Worm (Caenorhabditis elegans) whole organism, L1 larva: Measurements from ENCODE around the gene glr-2.
A peak's percentile ranks its signal among the peaks of the same experiment; 100 is the strongest.

Experiments
- C04F5.9 ChIP-seq: sonication (generic microtip); optimal IDR thresholded peaks from 2 replicates; lab custom pipeline; 2016; ENCODE audit warnings: missing genetic modification characterization, missing compliant biosample characterization
- C16A3.4 ChIP-seq: fragments of 150-350 bp; optimal IDR thresholded peaks from 2 replicates; lab custom pipeline; 2014; ENCODE audit warnings: missing biosample characterization, missing genetic modification characterization
- F16B12.6 ChIP-seq: fragments of 150-350 bp; optimal IDR thresholded peaks from 2 replicates; lab custom pipeline; 2014; ENCODE audit warnings: missing biosample characterization, missing genetic modification characterization
- aha-1 ChIP-seq: fragments of 150-350 bp; optimal IDR thresholded peaks from 2 replicates; lab custom pipeline; 2014; ENCODE audit warnings: missing biosample characterization, missing genetic modification characterization
- blmp-1 ChIP-seq: fragments of 150-350 bp; optimal IDR thresholded peaks from 2 replicates; lab custom pipeline; 2014; ENCODE audit warnings: missing biosample characterization, missing genetic modification characterization
- ceh-63 ChIP-seq: fragments of 200-800 bp; sonication (Bioruptor generic); optimal IDR thresholded peaks from 2 replicates; lab custom pipeline; 2018; ENCODE audit warnings: mild to moderate bottlenecking, missing genetic modification characterization, missing compliant biosample characterization
- ceh-8 ChIP-seq: fragments of 200-800 bp; sonication (Bioruptor generic); optimal IDR thresholded peaks from 2 replicates; lab custom pipeline; 2018; ENCODE audit warnings: mild to moderate bottlenecking, missing genetic modification characterization, moderate library complexity, missing compliant biosample characterization
- ceh-82 ChIP-seq, 3 experiments: fragments of 150-350 bp in 1 of 3; sonication (generic microtip) in 2 of 3; optimal IDR thresholded peaks; 2 replicates each; lab custom pipeline; 2014 to 2017; ENCODE audit warnings: missing biosample characterization in 3 of 3, missing genetic modification characterization in 3 of 3
- ceh-88 ChIP-seq: fragments of 200-800 bp; sonication (Bioruptor generic); IDR thresholded peaks from 2 replicates; pipeline ENCODE4 v1.3.6; 2022; ENCODE audit warnings: missing genetic modification characterization, missing compliant biosample characterization
- ceh-90 ChIP-seq: sonication (generic microtip); optimal IDR thresholded peaks from 2 replicates; lab custom pipeline; 2016; ENCODE audit warnings: missing genetic modification characterization, missing compliant biosample characterization
- dpl-1 ChIP-seq, 3 experiments: fragments of 150-350 bp in 2 of 3; sonication (generic microtip) in 1 of 3; optimal IDR thresholded peaks; 2 replicates each; lab custom pipeline; 2014 to 2017; ENCODE audit warnings: missing biosample characterization in 3 of 3, missing genetic modification characterization in 3 of 3, missing genetic modification reagents in 3 of 3
- efl-1 ChIP-seq, 4 experiments: fragments of 150-350 bp; optimal IDR thresholded peaks in 3 of 4; peaks in 1 of 4; 1 replicate in 1 of 4; 2 replicates in 3 of 4; lab custom pipeline; 2014; ENCODE audit warnings: missing biosample characterization in 2 of 4, missing genetic modification characterization in 2 of 4, missing genetic modification reagents in 2 of 4
- efl-3 ChIP-seq: fragments of 200-800 bp; sonication (Bioruptor generic); optimal IDR thresholded peaks from 2 replicates; lab custom pipeline; 2018; ENCODE audit warnings: mild to moderate bottlenecking, missing genetic modification characterization, missing compliant biosample characterization
- egl-27 ChIP-seq, 2 experiments: fragments of 150-350 bp in 1 of 2; sonication (generic microtip); optimal IDR thresholded peaks; 3 replicates each; lab custom pipeline; 2017 to 2018; ENCODE audit warnings: missing biosample characterization in 2 of 2, missing genetic modification characterization in 2 of 2, missing genetic modification reagents in 2 of 2
- elt-2 ChIP-seq: sonication (generic microtip); optimal IDR thresholded peaks from 2 replicates; lab custom pipeline; 2016; ENCODE audit warnings: missing genetic modification characterization, mild to moderate bottlenecking, inconsistent platforms, missing compliant biosample characterization, missing genetic modification reagents
- elt-3 ChIP-seq, 6 experiments: fragments of 150-350 bp in 1 of 6; sonication (generic microtip); optimal IDR thresholded peaks; 2 replicates each; lab custom pipeline; 2017 to 2018; ENCODE audit warnings: missing biosample characterization in 6 of 6, missing genetic modification characterization in 6 of 6, inconsistent platforms in 1 of 6
- fkh-4 ChIP-seq: sonication (generic microtip); optimal IDR thresholded peaks from 2 replicates; lab custom pipeline; 2016; ENCODE audit warnings: missing compliant biosample characterization, missing genetic modification characterization, borderline replicate concordance
- fkh-8 ChIP-seq: sonication (generic microtip); optimal IDR thresholded peaks from 2 replicates; lab custom pipeline; 2016; ENCODE audit warnings: mild to moderate bottlenecking, missing genetic modification characterization, missing compliant biosample characterization
- fos-1 ChIP-seq: fragments of 150-350 bp; optimal IDR thresholded peaks from 2 replicates; lab custom pipeline; 2014; ENCODE audit warnings: missing biosample characterization, missing genetic modification characterization
- grh-1 ChIP-seq: fragments of 200-800 bp; sonication (Bioruptor generic); IDR thresholded peaks from 2 replicates; pipeline ENCODE4 v1.3.6; 2022; ENCODE audit warnings: missing genetic modification reagents, missing genetic modification characterization, missing compliant biosample characterization
- hlh-4 ChIP-seq: sonication (generic microtip); optimal IDR thresholded peaks from 2 replicates; lab custom pipeline; 2016; ENCODE audit warnings: mild to moderate bottlenecking, missing genetic modification characterization, missing compliant biosample characterization
- hpl-2 ChIP-seq: fragments of 150-350 bp; optimal IDR thresholded peaks from 2 replicates; lab custom pipeline; 2014; ENCODE audit warnings: missing biosample characterization, missing genetic modification reagents, missing genetic modification characterization
- isw-1 ChIP-seq: fragments of 200-800 bp; sonication (Bioruptor generic); IDR thresholded peaks from 2 replicates; pipeline ENCODE4 v1.3.6; 2022; ENCODE audit warnings: missing genetic modification characterization, missing compliant biosample characterization
- lin-14 ChIP-seq: fragments of 200-800 bp; sonication (Bioruptor generic); optimal IDR thresholded peaks from 2 replicates; lab custom pipeline; 2018; ENCODE audit warnings: mild to moderate bottlenecking, missing genetic modification characterization, moderate library complexity, missing compliant biosample characterization
- lir-3 ChIP-seq: sonication (generic microtip); optimal IDR thresholded peaks from 2 replicates; lab custom pipeline; 2016; ENCODE audit warnings: mild to moderate bottlenecking, missing genetic modification characterization, moderate library complexity, missing compliant biosample characterization; ENCODE audit not compliant: poor library complexity
- lsy-2 ChIP-seq, 2 experiments: fragments of 150-350 bp; optimal IDR thresholded peaks; 2 replicates each; lab custom pipeline; 2014; ENCODE audit warnings: missing biosample characterization in 2 of 2, missing genetic modification characterization in 2 of 2
- mdl-1 ChIP-seq, 2 experiments: fragments of 150-350 bp; optimal IDR thresholded peaks; 2 replicates each; lab custom pipeline; 2014 to 2017; ENCODE audit warnings: missing biosample characterization in 2 of 2, missing genetic modification characterization in 2 of 2, inconsistent platforms in 1 of 2
- mef-2 ChIP-seq: fragments of 150-350 bp; optimal IDR thresholded peaks from 2 replicates; lab custom pipeline; 2014; ENCODE audit warnings: missing biosample characterization, missing genetic modification characterization
- mep-1 ChIP-seq: fragments of 150-350 bp; optimal IDR thresholded peaks from 2 replicates; lab custom pipeline; 2014; ENCODE audit warnings: missing biosample characterization, missing genetic modification characterization
- nhr-19 ChIP-seq: fragments of 200-800 bp; sonication (Bioruptor generic); conservative IDR thresholded peaks from 2 replicates; pipeline ENCODE4 v1.3.6; 2022; ENCODE audit warnings: missing genetic modification characterization, missing compliant biosample characterization
- nhr-28 ChIP-seq: fragments of 150-350 bp; optimal IDR thresholded peaks from 2 replicates; lab custom pipeline; 2014; ENCODE audit warnings: missing biosample characterization, missing genetic modification characterization
- nhr-47 ChIP-seq: sonication (generic microtip); optimal IDR thresholded peaks from 2 replicates; lab custom pipeline; 2016; ENCODE audit warnings: mild to moderate bottlenecking, missing genetic modification characterization, moderate library complexity, missing compliant biosample characterization
- nhr-71 ChIP-seq: sonication (generic microtip); optimal IDR thresholded peaks from 2 replicates; lab custom pipeline; 2016; ENCODE audit warnings: mild to moderate bottlenecking, missing genetic modification characterization, moderate library complexity, missing compliant biosample characterization
- nhr-77 ChIP-seq: fragments of 150-350 bp; optimal IDR thresholded peaks from 2 replicates; lab custom pipeline; 2014; ENCODE audit warnings: missing biosample characterization, missing genetic modification characterization
- nhr-90 ChIP-seq: sonication (generic microtip); optimal IDR thresholded peaks from 2 replicates; lab custom pipeline; 2016; ENCODE audit warnings: mild to moderate bottlenecking, missing genetic modification characterization, missing compliant biosample characterization; ENCODE audit not compliant: poor library complexity
- pag-3 ChIP-seq: sonication (generic microtip); optimal IDR thresholded peaks from 2 replicates; lab custom pipeline; 2017; ENCODE audit warnings: missing genetic modification characterization, mild to moderate bottlenecking, missing compliant biosample characterization, antibody characterized with exemption, borderline replicate concordance; ENCODE audit not compliant: insufficient read depth
- rnt-1 ChIP-seq: sonication (generic microtip); optimal IDR thresholded peaks from 2 replicates; lab custom pipeline; 2016; ENCODE audit warnings: mild to moderate bottlenecking, missing genetic modification characterization, moderate library complexity, missing compliant biosample characterization
- snpc-4 ChIP-seq: fragments of 150-350 bp; optimal IDR thresholded peaks from 2 replicates; lab custom pipeline; 2014; ENCODE audit warnings: missing biosample characterization, missing genetic modification characterization
- snu-23 ChIP-seq: sonication (generic microtip); optimal IDR thresholded peaks from 2 replicates; lab custom pipeline; 2016; ENCODE audit warnings: missing genetic modification characterization, missing compliant biosample characterization
- swsn-7 ChIP-seq: sonication (generic microtip); optimal IDR thresholded peaks from 2 replicates; lab custom pipeline; 2016; ENCODE audit warnings: missing genetic modification characterization, missing compliant biosample characterization
- tbx-2 ChIP-seq: sonication (generic microtip); optimal IDR thresholded peaks from 2 replicates; lab custom pipeline; 2016; ENCODE audit warnings: missing genetic modification characterization, missing compliant biosample characterization
- unc-30 ChIP-seq: sonication (generic microtip); optimal IDR thresholded peaks from 2 replicates; lab custom pipeline; 2017; ENCODE audit warnings: missing biosample characterization, missing genetic modification characterization
- unc-86 ChIP-seq: sonication (generic microtip); optimal IDR thresholded peaks from 2 replicates; lab custom pipeline; 2016; ENCODE audit warnings: missing genetic modification characterization, missing compliant biosample characterization
- unc-98 ChIP-seq: fragments of 200-800 bp; sonication (Bioruptor generic); IDR thresholded peaks from 2 replicates; pipeline ENCODE4 v1.3.6; 2022; ENCODE audit warnings: missing genetic modification characterization, missing compliant biosample characterization
- vab-15 ChIP-seq: sonication (generic microtip); optimal IDR thresholded peaks from 2 replicates; lab custom pipeline; 2017; ENCODE audit warnings: missing genotype, mild to moderate bottlenecking, missing genetic modification characterization, missing compliant biosample characterization
- zag-1 ChIP-seq: fragments of 150-350 bp; optimal IDR thresholded peaks from 2 replicates; lab custom pipeline; 2014; ENCODE audit warnings: missing biosample characterization, missing genetic modification characterization

The glr-2 gene

ce11 chrIII:7188300-7189052 lies 43.7 kb upstream of the glr-2 start, which contains the start of the genes F37C12.21 and F37C12.10:
Gene F37C12.21, plus strand, starts transcription at chrIII:7188357.
Gene F37C12.10, minus strand, starts transcription at chrIII:7188384.
- TF ChIP-seq tbx-2 (tag; lab: Kevin White, UChicago) = no peak
- no peak for TF ChIP-seq efl-1 (optimal IDR thresholded peaks at IDR 0.05; lab: Kevin White, UChicago)
- TF ChIP-seq efl-1 (GFP tag; optimal IDR thresholded peaks at IDR 0.05 in 1 of 2; lab: Kevin White, UChicago) = peak in 1 of 2 experiments; percentile 14
- no peak for TF ChIP-seq snpc-4
- TF ChIP-seq nhr-77 (tag; lab: Kevin White, UChicago) = no peak
- no peak for TF ChIP-seq ceh-8 (GFP tag; lab: Kevin White, UChicago)
- no peak for TF ChIP-seq blmp-1 (tag; lab: Kevin White, UChicago)
- no peak for TF ChIP-seq zag-1
- no peak for TF ChIP-seq fkh-4 (tag; lab: Kevin White, UChicago)
- no peak for TF ChIP-seq vab-15 (tag; lab: Kevin White, UChicago)
- TF ChIP-seq mep-1 (tag; lab: Kevin White, UChicago) = no peak
- TF ChIP-seq ceh-90 (tag; lab: Kevin White, UChicago) = no peak
- peak; percentile 37 for TF ChIP-seq elt-2 (tag; lab: Kevin White, UChicago)
- TF ChIP-seq swsn-7 (tag; lab: Kevin White, UChicago) = no peak
- no peak for TF ChIP-seq fkh-8 (tag; lab: Kevin White, UChicago)
- no peak for TF ChIP-seq efl-3 (GFP tag; lab: Kevin White, UChicago)
- no peak for TF ChIP-seq unc-30
- no peak for TF ChIP-seq ceh-88 (GFP tag; lab: Robert Waterston, UW)
- no peak for TF ChIP-seq mdl-1 (tag; optimal IDR thresholded peaks at IDR 0.05; lab: Kevin White, UChicago)
- TF ChIP-seq elt-3 (tag; optimal IDR thresholded peaks at IDR 0.05; lab: Kevin White, UChicago) = no peak
- no peak for TF ChIP-seq grh-1 (GFP tag; lab: Robert Waterston, UW)
- TF ChIP-seq hpl-2 (GFP tag; lab: Kevin White, UChicago) = no peak
- TF ChIP-seq mef-2 (tag; lab: Kevin White, UChicago) = no peak
- TF ChIP-seq lsy-2 (tag; optimal IDR thresholded peaks at IDR 0.05; lab: Kevin White, UChicago) = peak in 1 of 2 experiments; percentile 5
- TF ChIP-seq nhr-47 = no peak
- no peak for TF ChIP-seq C04F5.9 (tag; lab: Kevin White, UChicago)
- TF ChIP-seq, all 84 proteins: peak for 3

- TF ChIP-seq nhr-19 (no peak), swsn-7 (tag; lab: Kevin White, UChicago) (no peak), hlh-4 (tag; lab: Kevin White, UChicago) (no peak), pag-3 (tag; lab: Kevin White, UChicago) (no peak), ceh-63 (no peak), egl-27 (tag; optimal IDR thresholded peaks at IDR 0.05; lab: Kevin White, UChicago) (no peak), elt-2 (tag; lab: Kevin White, UChicago) (no peak)
These were observed 40.7 kb upstream of the glr-2 start, which contains the start of gene F37C12.14 for ce11 chrIII:7185473-7185872. Gene F37C12.14, minus strand, starts transcription at chrIII:7185573.

ce11 chrIII:7184022-7184421 lies 39.3 kb upstream of the glr-2 start, which contains the start of gene yju-2:
Gene yju-2, plus strand, starts transcription at chrIII:7184336.
- no peak for TF ChIP-seq aha-1 (tag; lab: Kevin White, UChicago)
- TF ChIP-seq isw-1 (GFP tag; lab: Robert Waterston, UW) = peak; percentile 49
- no peak for TF ChIP-seq unc-98 (GFP tag; lab: Robert Waterston, UW)
- TF ChIP-seq dpl-1 (GFP tag; optimal IDR thresholded peaks at IDR 0.05; lab: Kevin White, UChicago) = peak; percentile 51 to 72 (median 70)
- peak; percentile 69 for TF ChIP-seq nhr-71 (tag; lab: Kevin White, UChicago)
- peak; percentile 72 for TF ChIP-seq snu-23 (GFP tag; lab: Kevin White, UChicago)
- peak in 1 of 6 experiments; percentile 47 for TF ChIP-seq elt-3 (tag; optimal IDR thresholded peaks at IDR 0.05; lab: Kevin White, UChicago)
- peak; percentile 54 for TF ChIP-seq fos-1
- TF ChIP-seq lir-3 (tag; lab: Kevin White, UChicago) = peak; percentile 56
- TF ChIP-seq ceh-63 = no peak
- peak; percentile 41 for TF ChIP-seq nhr-90
- no peak for TF ChIP-seq grh-1 (GFP tag; lab: Robert Waterston, UW)
- peak; percentile 59 for TF ChIP-seq lin-14 (GFP tag; lab: Kevin White, UChicago)
- TF ChIP-seq tbx-2 (tag; lab: Kevin White, UChicago) = peak; percentile 13
- TF ChIP-seq nhr-28 (tag; lab: Kevin White, UChicago) = no peak
- peak; percentile 33 for TF ChIP-seq hpl-2 (GFP tag; lab: Kevin White, UChicago)
- peak; percentile 45 for TF ChIP-seq F16B12.6 (tag; lab: Kevin White, UChicago)
- TF ChIP-seq ceh-82 (tag; optimal IDR thresholded peaks at IDR 0.05; lab: Kevin White, UChicago) = peak in 2 of 3 experiments; percentile 28 to 75
- no peak for TF ChIP-seq unc-30
- TF ChIP-seq rnt-1 (tag; lab: Kevin White, UChicago) = peak; percentile 65
- peak; percentile 16 for TF ChIP-seq unc-86 (tag; lab: Kevin White, UChicago)
- TF ChIP-seq C16A3.4 (tag; lab: Kevin White, UChicago) = peak; percentile 78
- TF ChIP-seq elt-2 (tag; lab: Kevin White, UChicago) = no peak
